Fruit fly (Drosophila melanogaster) whole organism, prepupa: ENCODE data around the gene CG4497.

Experiments used
- CG10669 ChIP-seq: fragments of 200-800 bp; sonication (Bioruptor generic); optimal IDR thresholded peaks from 3 replicates; lab custom pipeline; 2018; ENCODE audit warnings: missing biosample characterization, mild to moderate bottlenecking, missing genetic modification characterization, moderate library complexity
- CG11762 ChIP-seq: fragments of 200-800 bp; sonication (Bioruptor generic); optimal IDR thresholded peaks from 3 replicates; lab custom pipeline; 2016; ENCODE audit warnings: missing biosample characterization, missing genetic modification characterization; ENCODE audit not compliant: insufficient read depth
- CG15336 ChIP-seq: fragments of 200-800 bp; sonication (Bioruptor generic); IDR thresholded peaks from 2 replicates; pipeline ENCODE4 v1.3.6; 2022; ENCODE audit warnings: missing biosample characterization, missing genetic modification characterization
- CG1621 ChIP-seq: fragments of 200-800 bp; sonication (Bioruptor generic); optimal IDR thresholded peaks from 3 replicates; lab custom pipeline; 2018; ENCODE audit warnings: missing biosample characterization, mild to moderate bottlenecking, missing genetic modification characterization
- CG31627 ChIP-seq: fragments of 200-800 bp; sonication (Bioruptor generic); optimal IDR thresholded peaks from 3 replicates; lab custom pipeline; 2016; ENCODE audit warnings: missing biosample characterization, missing genetic modification characterization
- CG3919 ChIP-seq: fragments of 200-800 bp; sonication (Bioruptor generic); optimal IDR thresholded peaks from 3 replicates; lab custom pipeline; 2016; ENCODE audit warnings: missing biosample characterization, missing genetic modification characterization
- CG4318 ChIP-seq: fragments of 200-800 bp; sonication (Bioruptor generic); optimal IDR thresholded peaks from 3 replicates; lab custom pipeline; 2017; ENCODE audit warnings: missing biosample characterization, mild to moderate bottlenecking, missing genetic modification characterization
- CG6163 ChIP-seq: fragments of 200-800 bp; sonication (Bioruptor generic); IDR thresholded peaks from 3 replicates; pipeline ENCODE4 v1.3.6; 2022; ENCODE audit warnings: missing biosample characterization, missing genetic modification characterization
- CG6276 ChIP-seq: fragments of 200-800 bp; sonication (Bioruptor generic); optimal IDR thresholded peaks from 2 replicates; lab custom pipeline; 2017; ENCODE audit warnings: missing biosample characterization, mild to moderate bottlenecking, missing genetic modification characterization
- CG6854 ChIP-seq: fragments of 200-800 bp; sonication (Bioruptor generic); optimal IDR thresholded peaks from 2 replicates; lab custom pipeline; 2017; ENCODE audit warnings: missing biosample characterization, mild to moderate bottlenecking, missing genetic modification characterization
- CG7368 ChIP-seq: fragments of 200-800 bp; sonication (Bioruptor generic); optimal IDR thresholded peaks from 3 replicates; lab custom pipeline; 2016; ENCODE audit warnings: missing biosample characterization, missing genetic modification characterization
- CG8119 ChIP-seq: fragments of 200-800 bp; sonication (Bioruptor generic); IDR thresholded peaks from 3 replicates; pipeline ENCODE4 v1.3.6; 2022; ENCODE audit warnings: missing biosample characterization, missing genetic modification characterization
- CG8632 ChIP-seq: fragments of 200-800 bp; sonication (Bioruptor generic); optimal IDR thresholded peaks from 3 replicates; lab custom pipeline; 2016; ENCODE audit warnings: missing biosample characterization, missing genetic modification characterization
- Eip75B ChIP-seq: fragments of 200-800 bp; sonication (Bioruptor generic); optimal IDR thresholded peaks from 3 replicates; lab custom pipeline; 2016; ENCODE audit warnings: missing biosample characterization, missing genetic modification characterization
- Eip78C ChIP-seq: fragments of 200-800 bp; sonication (Bioruptor generic); peaks from one replicate; lab custom pipeline; 2016; ENCODE audit warnings: missing biosample characterization, missing genetic modification characterization
- Eip93F ChIP-seq: fragments of 200-800 bp; sonication (Bioruptor generic); optimal IDR thresholded peaks from 2 replicates; lab custom pipeline; 2016; ENCODE audit warnings: missing biosample characterization, mild to moderate bottlenecking, missing genetic modification characterization
- Ets21C ChIP-seq: fragments of 200-800 bp; sonication (Bioruptor generic); optimal IDR thresholded peaks from 3 replicates; lab custom pipeline; 2016; ENCODE audit warnings: missing biosample characterization, missing genetic modification characterization
- Ets96B ChIP-seq: fragments of 200-800 bp; optimal IDR thresholded peaks from 2 replicates; lab custom pipeline; 2019; ENCODE audit warnings: missing biosample characterization, mild to moderate bottlenecking, missing genetic modification characterization, moderate library complexity
- Hr39 ChIP-seq: fragments of 200-800 bp; sonication (Bioruptor generic); optimal IDR thresholded peaks from 2 replicates; lab custom pipeline; 2016; ENCODE audit warnings: missing biosample characterization, missing genetic modification characterization
- Hr4 ChIP-seq: fragments of 200-800 bp; sonication (Bioruptor generic); optimal IDR thresholded peaks from 3 replicates; lab custom pipeline; 2016; ENCODE audit warnings: missing biosample characterization, missing genetic modification characterization
- Lpt ChIP-seq: fragments of 200-800 bp; sonication (Bioruptor generic); optimal IDR thresholded peaks from 3 replicates; lab custom pipeline; 2016; ENCODE audit warnings: missing biosample characterization, missing genetic modification characterization
- Met ChIP-seq: fragments of 200-800 bp; sonication (Bioruptor generic); optimal IDR thresholded peaks from 3 replicates; lab custom pipeline; 2016; ENCODE audit warnings: missing biosample characterization, missing genetic modification characterization
- Smox ChIP-seq: fragments of 200-800 bp; sonication (Bioruptor generic); optimal IDR thresholded peaks from 3 replicates; lab custom pipeline; 2016; ENCODE audit warnings: missing biosample characterization, missing genetic modification characterization
- Sox14 ChIP-seq: fragments of 200-800 bp; sonication (Bioruptor generic); optimal IDR thresholded peaks from 3 replicates; lab custom pipeline; 2016; ENCODE audit warnings: missing biosample characterization, missing genetic modification characterization
- achi ChIP-seq: fragments of 200-800 bp; sonication (Bioruptor generic); optimal IDR thresholded peaks from 3 replicates; lab custom pipeline; 2016; ENCODE audit warnings: missing biosample characterization, missing genetic modification characterization
- acj6 ChIP-seq: fragments of 200-800 bp; sonication (Bioruptor generic); optimal IDR thresholded peaks from 3 replicates; lab custom pipeline; 2016; ENCODE audit warnings: missing biosample characterization, missing genetic modification characterization
- eg ChIP-seq: fragments of 200-800 bp; sonication (Bioruptor generic); IDR thresholded peaks from 3 replicates; pipeline ENCODE4 v1.3.6; 2022; ENCODE audit warnings: missing biosample characterization, missing genetic modification characterization
- esn ChIP-seq: fragments of 200-800 bp; sonication (Bioruptor generic); optimal IDR thresholded peaks from 2 replicates; lab custom pipeline; 2016; ENCODE audit warnings: missing biosample characterization, mild to moderate bottlenecking, missing genetic modification characterization, moderate library complexity
- fd59A ChIP-seq: fragments of 200-800 bp; sonication (Bioruptor generic); optimal IDR thresholded peaks from 2 replicates; lab custom pipeline; 2017; ENCODE audit warnings: missing biosample characterization, mild to moderate bottlenecking, missing genetic modification characterization, missing genetic modification reagents
- fkh ChIP-seq: fragments of 200-800 bp; sonication (Bioruptor generic); optimal IDR thresholded peaks from 3 replicates; lab custom pipeline; 2017; ENCODE audit warnings: missing biosample characterization, mild to moderate bottlenecking, missing genetic modification characterization, moderate library complexity
- lz ChIP-seq: fragments of 200-800 bp; sonication (Bioruptor generic); optimal IDR thresholded peaks from 3 replicates; lab custom pipeline; 2016; ENCODE audit warnings: missing biosample characterization, missing genetic modification characterization
- pdm3 ChIP-seq: fragments of 200-800 bp; sonication (Bioruptor generic); optimal IDR thresholded peaks from 3 replicates; lab custom pipeline; 2016; ENCODE audit warnings: missing biosample characterization, missing genetic modification characterization
- ss ChIP-seq, 2 experiments: fragments of 200-800 bp; sonication (Bioruptor generic); optimal IDR thresholded peaks; 2 replicates in 1 of 2; 3 replicates in 1 of 2; lab custom pipeline; 2017 to 2018; ENCODE audit warnings: mild to moderate bottlenecking in 2 of 2, missing biosample characterization in 2 of 2, missing genetic modification characterization in 2 of 2, moderate library complexity in 1 of 2
- vri ChIP-seq: fragments of 200-800 bp; sonication (Bioruptor generic); optimal IDR thresholded peaks from 3 replicates; lab custom pipeline; 2016; ENCODE audit warnings: missing biosample characterization, mild to moderate bottlenecking, missing genetic modification characterization

The CG4497 gene

DNA sequence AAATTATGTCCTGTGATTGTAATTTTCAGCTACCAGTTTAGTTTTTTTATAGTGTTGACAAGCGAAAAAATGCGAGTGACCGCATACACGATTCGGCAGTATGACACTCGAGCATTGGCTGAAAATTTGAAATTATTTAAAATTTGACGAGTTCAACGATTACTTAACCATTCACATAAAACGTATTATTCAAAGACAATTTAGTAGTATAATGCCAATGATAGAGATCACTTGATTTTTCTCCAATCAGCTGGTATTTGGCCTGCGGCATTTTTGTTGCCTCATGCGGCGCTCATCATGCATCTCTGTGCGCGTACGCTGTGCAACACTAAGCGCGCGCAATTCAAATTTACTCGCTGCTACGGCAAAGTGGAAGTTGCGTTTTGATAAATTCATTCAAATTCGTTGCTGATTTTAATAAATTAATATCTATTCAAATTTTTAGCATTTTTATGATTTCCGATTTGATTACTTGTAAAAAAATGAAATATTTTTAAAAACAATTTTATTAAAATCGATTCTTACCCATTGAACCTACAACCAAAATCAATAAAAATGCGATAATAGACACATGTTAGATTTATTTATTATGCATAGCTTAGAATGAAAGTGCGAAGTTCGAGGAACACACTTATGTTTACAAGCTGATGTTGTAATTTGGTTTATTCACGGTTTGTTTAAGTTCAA, at the start of gene CG4497 (continued):
- TF ChIP-seq Ets21C (GFP tag; lab: Kevin White, UChicago) = peak; percentile 92
- TF ChIP-seq CG8119 (GFP tag; lab: Robert Waterston, UW) = peak; percentile 75
- TF ChIP-seq CG7368 = peak; percentile 76
- TF ChIP-seq CG1621 (tag; lab: Kevin White, UChicago) = peak; percentile 48
- TF ChIP-seq Hr39 (GFP tag; lab: Kevin White, UChicago) = peak; percentile 95
- peak; percentile 72 for TF ChIP-seq CG10669 (GFP tag; lab: Kevin White, UChicago)
- peak; percentile 95 for TF ChIP-seq CG31627
- TF ChIP-seq CG11762 (GFP tag; lab: Kevin White, UChicago) = peak; percentile 79
- peak; percentile 84 for TF ChIP-seq CG6163

DNA sequence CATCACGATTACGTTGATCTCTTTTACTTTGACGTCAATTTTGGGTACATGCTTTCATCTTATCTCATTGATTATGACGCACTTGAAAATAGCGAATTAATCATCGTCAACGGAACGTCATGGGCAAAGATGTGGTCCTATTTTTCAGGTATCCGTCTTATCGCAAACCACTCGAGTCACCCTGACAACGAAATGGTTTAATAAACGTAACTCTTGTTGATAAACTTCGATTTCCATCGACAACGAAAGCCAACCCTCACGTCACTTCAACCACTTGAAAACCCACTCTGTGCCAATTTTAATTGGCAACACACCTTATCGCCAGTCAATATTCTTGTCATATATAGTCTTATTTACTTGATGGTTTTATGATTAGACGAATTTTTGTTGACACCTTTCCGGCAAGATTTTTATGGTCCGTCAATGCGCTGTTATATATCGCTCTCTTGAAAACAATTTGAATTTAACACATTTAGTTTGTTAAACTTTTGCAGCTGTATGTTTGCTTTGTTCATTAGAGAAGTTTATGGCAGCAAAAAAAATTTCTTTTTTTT, 47.9 kb upstream of the CG4497 start:
- TF ChIP-seq esn = no peak
- peak; percentile 68 for TF ChIP-seq vri

DNA sequence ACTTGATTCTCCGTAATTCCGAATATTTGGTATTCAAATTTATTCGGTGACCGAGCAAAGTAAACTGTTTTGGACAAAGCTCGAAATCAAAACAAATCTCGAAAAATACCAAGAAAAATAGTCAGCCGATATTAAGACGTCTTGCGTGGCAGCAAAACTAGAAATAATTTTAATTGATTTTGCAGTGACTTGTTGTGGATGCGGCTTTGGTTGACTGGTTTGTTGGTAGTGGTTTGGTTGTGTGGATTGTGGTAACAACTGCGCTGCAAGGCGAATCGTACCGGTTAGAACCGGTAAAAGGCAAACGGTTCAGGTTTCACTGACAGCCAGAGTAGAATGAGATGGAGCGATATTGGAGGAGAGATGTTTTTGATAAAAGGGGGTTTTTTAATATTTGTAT, 47.1 kb upstream of the CG4497 start:
- no peak for TF ChIP-seq CG6854 (GFP tag; lab: Kevin White, UChicago)
- TF ChIP-seq pdm3 (GFP tag; lab: Kevin White, UChicago) = no peak
- TF ChIP-seq Smox (GFP tag; lab: Kevin White, UChicago) = no peak
- no peak for TF ChIP-seq Sox14 (GFP tag; lab: Kevin White, UChicago)
- TF ChIP-seq CG15336 = no peak
- TF ChIP-seq Met (GFP tag; lab: Kevin White, UChicago) = no peak
- TF ChIP-seq Ets96B (tag; lab: Kevin White, UChicago) = no peak
- TF ChIP-seq CG8632 (GFP tag; lab: Kevin White, UChicago) = no peak
- no peak for TF ChIP-seq Ets21C (GFP tag; lab: Kevin White, UChicago)
- no peak for TF ChIP-seq ss (GFP tag; optimal IDR thresholded peaks at IDR 0.05; lab: Kevin White, UChicago)
- TF ChIP-seq Lpt (GFP tag; lab: Kevin White, UChicago) = no peak
- TF ChIP-seq CG3919 (GFP tag; lab: Kevin White, UChicago) = no peak
- no peak for TF ChIP-seq esn
- no peak for TF ChIP-seq CG4318 (GFP tag; lab: Kevin White, UChicago)
- TF ChIP-seq vri = no peak
- no peak for TF ChIP-seq Eip75B (GFP tag; lab: Kevin White, UChicago)
- no peak for TF ChIP-seq eg (GFP tag; lab: Robert Waterston, UW)

DNA sequence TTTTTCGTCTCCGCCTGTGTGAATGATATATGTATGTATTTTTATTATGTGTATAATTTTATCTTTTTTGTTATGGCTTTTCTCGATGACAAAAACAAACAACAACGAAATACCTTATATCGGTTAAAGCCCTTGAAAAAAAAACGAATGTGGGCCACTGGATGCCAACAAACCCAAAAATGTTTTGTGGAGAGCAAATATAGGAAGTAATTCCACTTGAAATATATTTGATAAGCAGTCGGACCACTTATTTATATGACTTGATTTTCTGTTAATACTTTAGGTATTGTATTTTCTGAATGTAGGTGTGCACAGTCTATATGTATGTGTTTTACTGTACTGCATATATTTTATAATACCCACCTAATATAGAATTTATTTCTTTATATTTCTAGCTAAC, 46.6 kb upstream of the CG4497 start:
- TF ChIP-seq Eip78C = peak; percentile 42
- TF ChIP-seq Hr4 (GFP tag; lab: Kevin White, UChicago) = no peak
- TF ChIP-seq fkh (GFP tag; lab: Kevin White, UChicago) = peak; percentile 33

DNA sequence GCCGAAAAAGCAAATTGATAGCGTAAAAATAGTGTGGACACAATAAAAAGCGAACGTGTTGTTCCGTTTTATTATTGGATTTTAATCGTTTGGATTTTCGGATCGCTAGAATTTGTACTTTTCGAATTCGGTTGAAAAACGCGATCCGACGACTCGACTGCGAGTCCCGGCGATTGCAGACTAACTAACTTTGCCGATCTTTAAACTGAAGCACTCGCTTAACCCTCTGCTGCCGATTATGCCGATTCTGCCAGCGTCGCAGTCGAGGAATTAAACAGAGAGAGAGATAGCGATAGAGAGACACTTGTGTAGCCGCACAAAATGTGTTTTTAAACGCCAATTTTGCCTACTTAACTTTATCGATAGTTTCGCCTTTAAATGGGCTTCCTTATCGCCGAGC, 45.9 kb upstream of the CG4497 start:
- TF ChIP-seq CG6854 (GFP tag; lab: Kevin White, UChicago) (no peak), CG6276 (no peak), CG15336 (no peak), vri (peak; percentile 2), lz (GFP tag; lab: Kevin White, UChicago) (no peak), achi (GFP tag; lab: Kevin White, UChicago) (no peak), Ets21C (GFP tag; lab: Kevin White, UChicago) (no peak), fd59A (no peak), Eip93F (GFP tag; lab: Kevin White, UChicago) (no peak), acj6 (GFP tag; lab: Kevin White, UChicago) (no peak), ss (GFP tag; optimal IDR thresholded peaks at IDR 0.05; lab: Kevin White, UChicago) (peak in 1 of 2 experiments; percentile 11)
- TF ChIP-seq, all 60 proteins: peak for 2
